Fruit fly (Drosophila melanogaster): ENCODE data around the gene Npc2c.

Gene Npc2c

dm6 chr3R:10081469-10082111 lies 21.5 kb downstream of the Npc2c start (continued):
- TF ChIP-seq Dek (tag; optimal IDR thresholded peaks at IDR 0.05) = no peak
- no peak for TF ChIP-seq CG4424 (GFP tag; optimal IDR thresholded peaks at IDR 0.05)
- TF ChIP-seq toy (GFP tag; IDR thresholded peaks at IDR 0.05) = no peak
- TF ChIP-seq Nf-YC (tag; optimal IDR thresholded peaks at IDR 0.05) = no peak
- 0 out of 2 replicates have a peak, but pooled peaks have one; percentile 16 for TF ChIP-seq HLH3B (GFP tag; IDR thresholded peaks at IDR 0.05)
- TF ChIP-seq eve (GFP tag; optimal IDR thresholded peaks at IDR 0.05) = no peak
- peak; percentile 36 for TF ChIP-seq cg (GFP tag; optimal IDR thresholded peaks at IDR 0.05)
- TF ChIP-seq CG10462 (GFP tag; optimal IDR thresholded peaks at IDR 0.05) = no peak

dm6 chr3R:10082549-10083075 lies 22.6 kb downstream of the Npc2c start:
- TF ChIP-seq CG1603 (tag; optimal IDR thresholded peaks at IDR 0.05) (peak; percentile 3), Atf3 (GFP tag; optimal IDR thresholded peaks at IDR 0.05) (no peak), h (optimal IDR thresholded peaks at IDR 0.05) (no peak), mirr (GFP tag; optimal IDR thresholded peaks at IDR 0.05) (no peak), bsh (GFP tag; optimal IDR thresholded peaks at IDR 0.05) (peak; percentile 21 to 83), CG11398 (GFP tag; optimal IDR thresholded peaks at IDR 0.05) (no peak), Med (GFP tag) (peak; percentile 71), sima (GFP tag; optimal IDR thresholded peaks at IDR 0.05) (no peak), sens (GFP tag) (peak; percentile 79), CG7987 (GFP tag; optimal IDR thresholded peaks at IDR 0.05) (no peak), HmgZ (tag; optimal IDR thresholded peaks at IDR 0.05) (no peak), CoRest (tag; optimal IDR thresholded peaks at IDR 0.05) (no peak), CG1529 (GFP tag; optimal IDR thresholded peaks at IDR 0.05) (no peak), CG3065 (GFP tag; optimal IDR thresholded peaks at IDR 0.05) (no peak), sc (optimal IDR thresholded peaks at IDR 0.05) (no peak), sc (GFP tag; optimal IDR thresholded peaks at IDR 0.05) (no peak), CG3726 (GFP tag; IDR thresholded peaks at IDR 0.05) (no peak), Ravus (GFP tag; IDR thresholded peaks at IDR 0.05) (no peak), nau (GFP tag; optimal IDR thresholded peaks at IDR 0.05) (no peak), CG18476 (GFP tag; optimal IDR thresholded peaks at IDR 0.05) (no peak), Hmr (GFP tag; optimal IDR thresholded peaks at IDR 0.05) (no peak), Nf-YC (tag; optimal IDR thresholded peaks at IDR 0.05) (no peak), CG6791 (GFP tag; IDR thresholded peaks at IDR 0.05; ENCODE audit: partially characterized antibody) (no peak), CG4404 (GFP tag; IDR thresholded peaks at IDR 0.05) (no peak), CG15514 (GFP tag; optimal IDR thresholded peaks at IDR 0.05) (no peak), Antp (GFP tag; optimal IDR thresholded peaks at IDR 0.05) (no peak), CG4282 (GFP tag; optimal IDR thresholded peaks at IDR 0.05) (no peak), Doc2 (GFP tag; IDR thresholded peaks at IDR 0.05) (no peak), Sox100B (GFP tag; optimal IDR thresholded peaks at IDR 0.05) (no peak), CG3995 (GFP tag; optimal IDR thresholded peaks at IDR 0.05) (no peak), sqz (GFP tag; optimal IDR thresholded peaks at IDR 0.05) (no peak), CG17829 (tag; optimal IDR thresholded peaks at IDR 0.05) (no peak), chm (GFP tag; IDR thresholded peaks at IDR 0.05) (no peak), CG1832 (GFP tag; optimal IDR thresholded peaks at IDR 0.05) (peak; percentile 34), klu (GFP tag; IDR thresholded peaks at IDR 0.05) (no peak), Drgx (GFP tag; IDR thresholded peaks at IDR 0.05) (peak; percentile 47; the same call in 1 of the 2 replicates), Hmx (GFP tag; optimal IDR thresholded peaks at IDR 0.05) (no peak), Side (GFP tag; optimal IDR thresholded peaks at IDR 0.05) (no peak), Pdp1 (GFP tag; optimal IDR thresholded peaks at IDR 0.05) (peak in 1 of 2 experiments; percentile 73), nom (GFP tag; optimal IDR thresholded peaks at IDR 0.05) (peak; percentile 85), wor (GFP tag; IDR thresholded peaks at IDR 0.05) (no peak), CG15011 (GFP tag; optimal IDR thresholded peaks at IDR 0.05) (no peak)

Data from whole organism, embryonic.